Fruit fly (Drosophila melanogaster) whole organism, adult: Measurements from ENCODE around the gene Hsp26.

Experiments
- CG11617 ChIP-seq: fragments of 200-800 bp; sonication (Bioruptor generic); optimal IDR thresholded peaks from 2 replicates; lab custom pipeline; 2017; ENCODE audit warnings: mild to moderate bottlenecking, missing biosample characterization, missing genetic modification reagents, missing genetic modification characterization
- CG12768 ChIP-seq: fragments of 200-800 bp; sonication (Bioruptor generic); optimal IDR thresholded peaks from 2 replicates; lab custom pipeline; 2017; ENCODE audit warnings: missing biosample characterization, missing genetic modification characterization, mild to moderate bottlenecking, moderate library complexity, missing genetic modification reagents
- CG14711 ChIP-seq: fragments of 200-800 bp; sonication (Bioruptor generic); optimal IDR thresholded peaks from 2 replicates; lab custom pipeline; 2018; ENCODE audit warnings: missing biosample characterization, mild to moderate bottlenecking, missing genetic modification characterization, moderate library complexity
- CG1620 ChIP-seq: fragments of 200-800 bp; sonication (Bioruptor generic); optimal IDR thresholded peaks from 2 replicates; lab custom pipeline; 2016; ENCODE audit warnings: missing biosample characterization, missing genetic modification characterization
- CG33017 ChIP-seq: fragments of 200-800 bp; sonication (Bioruptor generic); optimal IDR thresholded peaks from 2 replicates; lab custom pipeline; 2018; ENCODE audit warnings: missing biosample characterization, mild to moderate bottlenecking, missing genetic modification characterization, moderate library complexity
- CG5204 ChIP-seq: fragments of 200-800 bp; sonication (Bioruptor generic); optimal IDR thresholded peaks from 2 replicates; lab custom pipeline; 2016; ENCODE audit warnings: missing biosample characterization, missing genetic modification characterization
- CG7045 ChIP-seq: fragments of 200-800 bp; sonication (Bioruptor generic); optimal IDR thresholded peaks from 2 replicates; lab custom pipeline; 2017; ENCODE audit warnings: missing biosample characterization, mild to moderate bottlenecking, missing genetic modification characterization
- CG7101 ChIP-seq: fragments of 200-800 bp; sonication (Bioruptor generic); optimal IDR thresholded peaks from 2 replicates; lab custom pipeline; 2018; ENCODE audit warnings: missing biosample characterization, mild to moderate bottlenecking, missing genetic modification characterization, moderate library complexity
- Clk ChIP-seq: fragments of 200-800 bp; sonication (Bioruptor generic); optimal IDR thresholded peaks from 2 replicates; lab custom pipeline; 2017; ENCODE audit warnings: missing biosample characterization, missing genetic modification characterization
- Crg-1 ChIP-seq: fragments of 200-800 bp; sonication (Bioruptor generic); optimal IDR thresholded peaks from 2 replicates; lab custom pipeline; 2016; ENCODE audit warnings: missing biosample characterization, missing genetic modification characterization
- Hr96 ChIP-seq: fragments of 200-800 bp; sonication (Bioruptor generic); optimal IDR thresholded peaks from 2 replicates; lab custom pipeline; 2016; ENCODE audit warnings: missing biosample characterization, missing genetic modification characterization
- Mnt ChIP-seq: fragments of 200-800 bp; sonication (Bioruptor generic); optimal IDR thresholded peaks from 2 replicates; lab custom pipeline; 2016; ENCODE audit warnings: missing biosample characterization, mild to moderate bottlenecking, missing genetic modification characterization
- bab1 ChIP-seq: fragments of 200-800 bp; sonication (Bioruptor generic); optimal IDR thresholded peaks from 3 replicates; lab custom pipeline; 2019; ENCODE audit warnings: missing biosample characterization, mild to moderate bottlenecking, missing genetic modification characterization, moderate library complexity
- cic ChIP-seq: fragments of 200-800 bp; sonication (Bioruptor generic); optimal IDR thresholded peaks from 2 replicates; lab custom pipeline; 2017; ENCODE audit warnings: missing biosample characterization, mild to moderate bottlenecking, missing genetic modification characterization, moderate library complexity
- cnc ChIP-seq, 2 experiments: fragments of >200 bp; optimal IDR thresholded peaks; 2 replicates each; lab custom pipeline; 2017
- kay ChIP-seq: fragments of 200-800 bp; sonication (Bioruptor generic); peaks from one replicate; lab custom pipeline; 2016; ENCODE audit warnings: missing biosample characterization, missing genetic modification characterization, borderline replicate concordance
- ovo ChIP-seq: fragments of 200-800 bp; sonication (Bioruptor generic); optimal IDR thresholded peaks from 2 replicates; lab custom pipeline; 2016; ENCODE audit warnings: missing biosample characterization, missing genetic modification characterization
- pad ChIP-seq: fragments of 200-800 bp; sonication (Bioruptor generic); optimal IDR thresholded peaks from 3 replicates; lab custom pipeline; 2017; ENCODE audit warnings: missing biosample characterization, missing genetic modification characterization, mild to moderate bottlenecking, moderate library complexity, missing genetic modification reagents
- tj ChIP-seq: fragments of 200-800 bp; sonication (Bioruptor generic); optimal IDR thresholded peaks from 3 replicates; lab custom pipeline; 2017; ENCODE audit warnings: missing biosample characterization, mild to moderate bottlenecking, missing genetic modification characterization, moderate library complexity
- toe ChIP-seq: fragments of 200-800 bp; sonication (Bioruptor generic); optimal IDR thresholded peaks from 2 replicates; lab custom pipeline; 2016; ENCODE audit warnings: missing biosample characterization, missing genetic modification characterization

Hsp26 gene

DNA sequence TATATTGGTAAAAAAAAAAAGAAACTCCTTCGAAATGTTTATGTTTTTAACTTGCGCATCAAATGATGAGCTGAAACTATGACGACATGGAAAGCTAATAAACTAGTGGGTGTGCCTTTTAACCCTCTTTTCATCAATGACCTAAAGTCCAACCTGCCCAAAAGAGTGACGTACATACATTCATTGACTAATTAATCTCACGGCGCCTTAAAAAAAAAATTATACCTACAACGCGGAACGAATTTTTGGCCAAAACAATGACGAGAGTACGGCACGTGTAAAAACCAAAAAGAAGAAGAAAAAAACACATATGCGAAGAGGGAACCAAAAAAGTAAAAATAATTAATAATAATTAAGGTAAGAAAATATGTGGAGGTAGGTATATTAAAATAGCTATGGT, 38.7 kb downstream of the Hsp26 start, which contains the start of gene PGRP-LC:
PGRP-LC (plus strand) TSS at position 301 of the 400 bp plus-strand sequence.
- TF ChIP-seq toe (GFP tag; lab: Kevin White, UChicago) (no peak), pad (GFP tag; lab: Kevin White, UChicago) (no peak), Crg-1 (GFP tag; lab: Kevin White, UChicago) (no peak), Hr96 (no peak), cnc (optimal IDR thresholded peaks at IDR 0.05; lab: Kevin White, UChicago) (no peak), bab1 (GFP tag; lab: Kevin White, UChicago) (no peak), cic (GFP tag; lab: Kevin White, UChicago) (no peak), kay (GFP tag; lab: Kevin White, UChicago) (no peak), ovo (no peak), CG1620 (GFP tag; lab: Kevin White, UChicago) (no peak), CG7101 (tag; lab: Kevin White, UChicago) (no peak), CG14711 (no peak), CG33017 (no peak)

- TF ChIP-seq CG5204 (GFP tag; lab: Kevin White, UChicago) (no peak), cic (GFP tag; lab: Kevin White, UChicago) (peak; percentile 51)
Observed at dm6 chr3L:9337942-9338468, 39.2 kb downstream of the Hsp26 start.

DNA sequence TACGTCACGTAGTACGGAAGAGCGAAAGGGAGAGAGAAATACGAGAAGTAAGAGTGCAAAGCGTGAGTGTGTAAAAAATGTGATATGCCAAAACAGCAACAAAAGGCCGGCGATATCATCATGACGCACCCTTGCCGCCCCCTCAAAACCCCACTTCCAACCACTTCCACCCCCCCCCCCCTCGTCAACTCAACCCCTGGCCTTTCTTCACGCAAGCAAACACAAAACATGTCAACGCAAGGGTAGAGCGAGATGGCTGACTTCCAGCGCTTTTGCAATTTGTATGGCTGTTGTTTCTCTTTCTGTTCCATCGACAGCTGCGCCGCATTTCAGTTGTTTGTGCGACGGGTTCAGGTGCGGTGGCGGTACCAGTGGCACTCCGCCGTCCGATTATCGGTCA, 41.5 kb downstream of the Hsp26 start:
- TF ChIP-seq tj (GFP tag; lab: Kevin White, UChicago) (peak; percentile 7), CG11617 (GFP tag; lab: Kevin White, UChicago) (peak; percentile 5), cic (GFP tag; lab: Kevin White, UChicago) (peak; percentile 98), cnc (optimal IDR thresholded peaks at IDR 0.05; lab: Kevin White, UChicago) (peak in 1 of 2 experiments; percentile 52), ovo (peak; percentile 41), pad (GFP tag; lab: Kevin White, UChicago) (peak; percentile 59), kay (GFP tag; lab: Kevin White, UChicago) (peak; percentile 85), CG7101 (tag; lab: Kevin White, UChicago) (peak; percentile 1), Mnt (GFP tag; lab: Kevin White, UChicago) (peak; percentile 11), CG1620 (GFP tag; lab: Kevin White, UChicago) (no peak), CG14711 (no peak), CG12768 (peak; percentile 90), Crg-1 (GFP tag; lab: Kevin White, UChicago) (no peak), bab1 (GFP tag; lab: Kevin White, UChicago) (no peak), CG7045 (GFP tag; lab: Kevin White, UChicago) (peak; percentile 32), Clk (GFP tag; lab: Kevin White, UChicago) (peak; percentile 6), Hr96 (no peak), toe (GFP tag; lab: Kevin White, UChicago) (no peak), CG5204 (GFP tag; lab: Kevin White, UChicago) (no peak), CG33017 (peak; percentile 38)

DNA sequence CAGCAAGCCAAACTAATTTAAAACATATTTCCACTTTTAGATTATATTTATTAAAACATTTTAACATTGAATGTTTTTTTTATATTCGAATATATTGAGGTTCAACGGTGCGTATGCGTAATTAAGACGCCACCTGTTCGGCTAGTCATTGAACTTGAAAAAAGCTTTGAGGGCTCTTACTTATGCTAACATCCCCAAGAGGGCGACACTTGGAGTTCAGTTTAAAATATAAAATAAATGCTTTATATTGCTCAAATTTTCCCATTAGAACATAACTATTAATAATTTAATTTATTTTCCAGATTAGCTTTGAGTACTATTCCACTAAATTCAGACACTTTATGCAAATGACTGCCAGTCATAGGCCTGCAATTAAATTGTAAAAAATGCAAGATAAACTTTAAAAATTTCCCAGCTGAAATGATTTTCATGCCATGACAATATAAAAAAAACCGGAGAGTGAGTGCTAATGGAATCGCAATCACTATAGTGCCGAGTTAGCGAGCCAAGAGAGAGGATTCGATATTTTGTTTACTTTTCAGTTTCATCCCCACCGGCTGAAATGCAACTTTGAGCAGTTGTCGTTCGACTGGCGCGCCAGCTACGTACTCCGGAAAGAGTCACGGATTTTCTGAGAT, 43.4 kb downstream of the Hsp26 start, which contains the start of gene PGRP-LA:
PGRP-LA (plus strand) TSS at position 588 of the 638 bp plus-strand sequence.
- TF ChIP-seq toe (GFP tag; lab: Kevin White, UChicago) (peak; percentile 34), CG33017 (no peak), CG1620 (GFP tag; lab: Kevin White, UChicago) (peak; percentile 12), Hr96 (no peak), CG7101 (tag; lab: Kevin White, UChicago) (peak; percentile 29), CG5204 (GFP tag; lab: Kevin White, UChicago) (peak; percentile 23), tj (GFP tag; lab: Kevin White, UChicago) (no peak), Mnt (GFP tag; lab: Kevin White, UChicago) (peak; percentile 3), CG11617 (GFP tag; lab: Kevin White, UChicago) (no peak), kay (GFP tag; lab: Kevin White, UChicago) (peak; percentile 83), cic (GFP tag; lab: Kevin White, UChicago) (peak; percentile 47), cnc (optimal IDR thresholded peaks at IDR 0.05; lab: Kevin White, UChicago) (no peak)
